Fruit fly (Drosophila melanogaster): ENCODE data around the gene CG31548.

Gene CG31548

DNA sequence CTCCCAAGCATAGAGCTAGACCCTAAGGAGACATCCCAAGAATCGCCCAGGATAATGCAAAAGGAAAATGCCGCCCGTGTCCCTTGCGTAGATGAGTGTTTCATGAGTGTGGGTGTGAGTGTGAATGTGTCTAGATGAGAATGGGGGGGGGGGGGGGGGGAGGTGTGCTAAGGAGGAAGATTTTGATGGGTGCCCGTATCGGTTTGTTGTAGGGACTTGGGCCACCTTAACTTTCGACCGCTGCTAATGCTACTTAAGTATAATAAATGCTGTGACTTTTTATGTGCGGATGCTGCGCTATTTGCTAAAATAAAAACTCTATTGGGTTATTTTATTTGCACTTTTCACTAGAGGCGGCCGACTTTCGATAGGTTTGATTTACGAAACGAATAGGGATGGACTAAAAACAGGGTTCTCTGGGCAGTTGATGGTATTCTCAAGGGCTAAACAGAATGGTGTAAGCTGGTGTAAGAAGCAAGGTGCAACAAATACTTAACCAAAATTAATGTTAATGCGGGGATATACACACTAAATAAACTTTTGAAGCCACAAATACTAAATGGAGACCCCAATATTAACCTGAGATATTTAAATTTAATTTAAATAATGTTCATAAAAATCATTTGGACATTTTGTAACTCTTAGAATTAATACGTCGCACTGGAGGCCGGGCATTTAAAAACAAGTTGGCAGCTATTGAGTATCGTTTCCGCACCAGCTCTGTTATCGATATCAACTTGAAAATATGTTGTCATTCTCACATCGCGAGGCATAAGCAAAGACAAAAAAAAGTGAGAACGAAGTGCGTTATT, 32.5 kb upstream of the CG31548 start, which contains the start of the genes Xe7 and Atg17:
Gene Xe7 (minus strand): TSS at position 407 of the 812 bp plus-strand sequence.
Gene Atg17 (plus strand): TSS at position 786 of the 812 bp plus-strand sequence.
- TF ChIP-seq CG8478 (optimal IDR thresholded peaks at IDR 0.05) (no peak), CTCF (optimal IDR thresholded peaks at IDR 0.05) (no peak)

DNA sequence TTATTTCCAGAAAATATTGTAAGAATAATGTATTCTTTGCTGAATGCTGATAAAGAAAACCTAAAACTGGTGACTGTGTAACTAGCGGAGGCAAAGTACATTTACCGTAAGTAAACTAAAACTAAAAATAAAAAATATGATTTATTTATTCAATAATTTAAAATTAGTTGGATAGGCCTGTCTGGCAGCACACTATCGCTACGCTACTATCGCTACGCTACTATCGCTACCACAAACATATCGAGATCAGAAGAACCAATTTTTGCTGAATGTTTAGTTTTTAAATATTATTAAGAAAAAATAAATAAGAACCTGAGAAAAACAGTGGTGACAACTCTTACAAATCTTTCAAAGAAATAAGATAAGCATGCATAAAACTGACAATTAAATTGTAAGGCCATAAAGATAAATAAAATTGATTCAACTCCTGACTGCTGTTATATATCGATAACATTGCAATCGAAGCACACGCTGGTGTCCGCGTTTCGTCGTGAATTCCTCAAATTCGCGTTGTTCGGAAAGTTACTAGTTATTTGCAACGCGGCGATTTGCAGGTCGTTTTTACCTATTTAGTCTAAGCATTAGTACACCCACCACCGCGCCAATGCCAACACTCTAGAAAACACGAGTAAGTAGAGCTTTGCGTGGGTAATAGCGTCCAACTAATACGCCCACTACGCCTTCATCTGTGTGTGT, 23.7 kb upstream of the CG31548 start, which contains the start of gene Wdr33:
Gene Wdr33 (plus strand): TSS at position 438 of the 696 bp plus-strand sequence.
- TF ChIP-seq CTCF (optimal IDR thresholded peaks at IDR 0.05) (no peak), CG8478 (optimal IDR thresholded peaks at IDR 0.05) (no peak)

DNA sequence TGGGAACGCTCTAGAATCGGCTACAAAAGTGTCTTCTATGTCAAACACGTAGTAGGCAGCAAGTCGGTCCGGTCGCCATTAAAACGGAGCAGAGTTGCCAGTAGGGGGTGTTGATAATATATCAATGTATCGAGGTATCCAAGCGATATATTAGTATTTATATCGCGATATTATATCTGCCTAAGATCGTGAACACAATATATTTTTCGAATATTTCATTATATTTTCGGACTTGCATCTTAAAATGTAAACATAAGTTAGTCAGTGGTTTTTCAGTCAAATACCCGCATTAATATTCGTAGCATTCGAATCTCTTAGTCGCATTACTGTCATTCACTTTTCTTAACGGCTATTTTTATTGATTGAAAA, 23.2 kb upstream of the CG31548 start, which contains the start of gene CG2182:
Gene CG2182 (minus strand): TSS at position 84 of the 369 bp plus-strand sequence.
- TF ChIP-seq CG8478 (optimal IDR thresholded peaks at IDR 0.05) (no peak), CTCF (optimal IDR thresholded peaks at IDR 0.05) (no peak)

DNA sequence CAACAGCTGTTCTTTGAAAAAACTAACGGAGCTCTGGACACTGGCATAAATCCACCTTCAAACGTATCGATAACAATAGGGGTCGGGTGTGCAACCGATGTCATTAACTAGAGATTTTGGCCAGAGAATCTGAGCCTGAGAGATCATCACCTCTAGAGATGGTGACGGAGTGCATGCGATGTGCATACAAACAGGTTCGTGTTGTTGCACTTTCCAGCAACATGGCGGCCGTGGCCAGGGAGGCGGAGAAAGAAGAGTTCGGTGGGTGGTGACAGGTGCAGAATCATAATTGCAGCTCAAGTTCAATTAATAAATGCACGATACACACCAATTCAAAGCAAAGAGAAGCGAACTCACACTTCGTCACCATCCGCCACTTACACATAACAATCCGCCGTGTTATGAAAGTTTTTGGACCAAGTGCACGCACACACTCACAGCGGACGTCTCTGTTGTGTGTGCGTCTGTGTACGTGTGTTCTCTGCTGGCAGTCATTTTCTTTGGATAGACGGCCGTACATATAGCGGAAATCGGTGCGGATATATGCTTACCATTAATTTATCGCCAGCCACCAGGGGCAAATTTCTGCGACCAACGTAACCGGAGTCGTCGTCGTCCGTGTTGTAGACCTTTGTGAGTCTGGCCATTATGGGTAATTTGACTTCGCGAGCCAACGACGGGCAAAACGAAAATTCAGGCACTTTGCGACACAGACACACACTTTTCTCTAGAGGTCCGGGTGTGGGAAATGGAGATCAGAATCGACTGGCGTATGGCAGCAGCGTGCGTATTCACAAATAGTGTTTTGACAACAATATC, 22.5 kb upstream of the CG31548 start:
- TF ChIP-seq CG8478 (optimal IDR thresholded peaks at IDR 0.05) (no peak), CTCF (optimal IDR thresholded peaks at IDR 0.05) (no peak)

DNA sequence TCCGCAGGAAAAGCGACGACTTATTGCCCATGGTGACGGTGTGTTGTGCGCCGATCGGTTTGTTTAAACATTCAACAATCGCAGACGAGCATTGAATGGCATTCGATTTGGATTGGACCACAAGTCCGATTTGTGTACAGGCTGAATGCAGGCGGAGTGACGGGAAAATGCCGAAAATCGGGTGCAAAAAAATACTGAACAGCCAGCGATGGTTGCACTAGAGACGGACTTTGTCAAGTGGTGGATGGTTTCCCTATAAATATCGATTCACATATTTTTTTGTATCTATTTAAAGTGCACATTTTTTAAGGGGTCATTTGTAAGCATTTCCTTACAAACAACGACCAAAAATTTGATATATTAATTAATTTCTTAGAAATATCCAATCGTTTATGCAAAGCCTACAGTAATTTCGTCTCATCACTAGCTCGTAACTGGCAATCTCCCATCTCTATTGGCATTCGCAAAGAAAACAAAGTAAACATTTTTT, 18.1 kb upstream of the CG31548 start, which contains the start of the genes elm and MED27:
Gene elm (minus strand): TSS at position 170 of the 490 bp plus-strand sequence.
Gene MED27 (plus strand): TSS at position 448 of the 490 bp plus-strand sequence.
- TF ChIP-seq CG8478 (optimal IDR thresholded peaks at IDR 0.05) (no peak), CTCF (optimal IDR thresholded peaks at IDR 0.05) (no peak)

DNA sequence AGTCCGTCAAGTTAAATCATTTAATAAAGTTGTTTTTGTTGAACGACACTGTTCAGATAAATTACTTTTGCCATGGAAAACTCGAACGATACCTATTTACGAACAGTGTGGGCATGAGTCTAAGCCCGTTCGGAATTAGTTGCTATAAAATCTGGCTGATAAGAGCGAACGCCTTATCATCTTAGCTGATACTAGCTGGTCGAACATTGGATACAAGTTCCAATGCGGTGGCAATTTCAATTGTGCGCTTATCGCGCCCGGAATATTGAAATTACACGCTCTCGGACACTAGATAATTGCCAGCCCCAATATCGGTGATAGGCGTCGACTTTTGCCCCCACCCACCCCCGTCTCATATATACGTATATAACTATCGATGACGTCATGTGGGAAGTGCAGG, 17.2 kb upstream of the CG31548 start:
- no peak for TF ChIP-seq CG8478 (optimal IDR thresholded peaks at IDR 0.05)
- no peak for TF ChIP-seq CTCF (optimal IDR thresholded peaks at IDR 0.05)

DNA sequence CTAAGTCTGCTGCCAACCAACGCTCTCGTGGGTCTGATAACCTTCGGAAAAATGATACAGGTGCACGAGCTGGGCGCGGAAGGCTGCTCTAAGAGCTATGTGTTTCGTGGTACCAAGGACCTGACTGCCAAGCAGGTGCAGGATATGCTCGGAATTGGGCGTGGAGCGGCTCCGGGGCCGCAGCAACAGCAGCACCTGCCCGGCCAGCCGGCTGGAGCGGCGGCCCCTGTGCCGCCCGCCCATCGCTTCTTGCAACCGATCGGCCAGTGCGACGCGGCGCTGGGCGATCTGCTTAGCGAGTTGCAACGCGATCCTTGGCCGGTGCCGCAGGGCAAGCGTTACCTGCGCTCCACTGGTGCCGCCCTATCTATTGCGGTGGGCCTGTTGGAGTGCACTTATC, 13.3 kb upstream of the CG31548 start:
- no peak for TF ChIP-seq CTCF (optimal IDR thresholded peaks at IDR 0.05)
- no peak for TF ChIP-seq CG8478 (optimal IDR thresholded peaks at IDR 0.05)

DNA sequence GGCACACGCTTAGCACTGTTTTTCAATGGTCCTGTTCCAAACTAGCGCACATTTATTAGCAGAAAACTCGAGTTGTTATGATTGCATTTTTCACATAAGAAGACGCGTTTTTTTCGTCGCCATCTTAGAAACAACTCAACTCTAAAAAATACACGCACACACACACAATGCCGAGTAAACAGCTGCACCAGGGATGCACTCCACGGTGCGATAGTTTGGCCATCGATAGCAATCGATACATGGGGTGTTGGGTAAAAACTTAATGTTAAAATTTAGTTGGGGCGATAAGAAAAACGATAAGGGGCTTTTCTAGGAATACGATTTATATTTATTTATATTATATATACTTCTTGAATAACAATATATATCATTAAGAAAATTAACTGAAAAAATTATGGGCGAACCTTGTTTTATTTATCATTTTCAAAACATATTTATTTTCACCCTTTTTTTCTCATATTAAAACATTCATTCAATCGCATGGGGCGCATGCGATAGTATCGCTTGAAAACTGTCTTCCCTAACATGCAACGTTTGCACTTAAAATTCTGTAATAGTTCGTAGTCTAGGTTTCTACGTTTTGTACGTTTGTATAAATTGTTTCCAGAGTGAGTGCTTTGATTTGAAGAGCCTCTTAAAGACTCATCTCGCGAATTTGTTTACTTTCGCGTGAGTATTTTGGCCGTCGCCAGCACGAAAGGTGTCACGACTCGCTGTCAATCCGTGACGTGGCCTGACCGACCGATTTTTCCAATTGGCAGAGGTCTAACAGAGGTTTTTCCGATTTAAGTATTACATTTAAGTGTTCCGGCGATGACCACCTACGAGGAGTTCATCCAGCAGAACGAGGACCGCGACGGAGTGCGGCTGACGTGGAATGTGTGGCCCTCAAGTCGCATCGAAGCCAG, 12.2 kb upstream of the CG31548 start, which contains the start of the genes MTA1-like and Sec23:
Gene MTA1-like (minus strand): TSS at position 170 of the 908 bp plus-strand sequence.
Gene Sec23 (plus strand): TSS at position 497 of the 908 bp plus-strand sequence.
- no peak for TF ChIP-seq CTCF (optimal IDR thresholded peaks at IDR 0.05)
- TF ChIP-seq CG8478 (optimal IDR thresholded peaks at IDR 0.05) = no peak

DNA sequence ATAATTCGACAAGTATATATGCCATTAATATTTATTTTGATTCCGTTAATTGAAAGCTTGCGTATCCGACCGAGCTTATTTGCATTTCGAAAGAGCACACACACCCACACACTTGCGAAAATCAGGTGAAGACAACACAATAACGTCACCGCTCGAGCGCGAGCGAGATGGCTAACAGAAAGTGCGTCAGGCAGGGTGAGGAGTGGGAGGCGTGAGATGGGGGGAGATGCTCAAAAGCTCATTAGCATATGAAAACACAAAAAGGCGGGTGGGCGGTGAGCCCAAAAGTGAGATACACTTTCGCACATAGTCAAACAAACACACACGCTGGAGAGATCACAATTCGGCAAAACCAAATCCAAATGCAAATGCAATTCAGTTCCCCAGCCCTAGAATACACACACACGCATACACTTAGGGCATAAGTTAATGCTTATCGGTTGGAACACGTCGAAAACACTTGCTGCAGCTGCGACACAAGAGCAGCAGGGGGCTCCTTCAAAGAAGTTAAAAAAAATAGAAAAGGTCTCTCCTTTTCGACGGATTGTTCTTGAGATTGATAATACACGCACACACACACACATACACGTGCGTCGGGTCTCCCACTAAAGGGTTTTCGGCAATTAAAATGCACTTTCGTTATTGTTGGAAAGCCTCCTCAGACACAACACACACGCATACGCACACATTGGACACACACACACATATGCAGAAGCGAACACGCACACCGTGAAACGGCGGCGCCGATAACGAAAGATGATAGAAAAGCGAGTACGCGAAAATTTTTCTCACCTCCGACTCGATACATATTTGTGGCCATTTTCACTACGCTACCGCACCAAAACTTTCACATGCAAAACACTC, 11.3 kb upstream of the CG31548 start:
- TF ChIP-seq CG8478 (optimal IDR thresholded peaks at IDR 0.05) = no peak
- no peak for TF ChIP-seq CTCF (optimal IDR thresholded peaks at IDR 0.05)

DNA sequence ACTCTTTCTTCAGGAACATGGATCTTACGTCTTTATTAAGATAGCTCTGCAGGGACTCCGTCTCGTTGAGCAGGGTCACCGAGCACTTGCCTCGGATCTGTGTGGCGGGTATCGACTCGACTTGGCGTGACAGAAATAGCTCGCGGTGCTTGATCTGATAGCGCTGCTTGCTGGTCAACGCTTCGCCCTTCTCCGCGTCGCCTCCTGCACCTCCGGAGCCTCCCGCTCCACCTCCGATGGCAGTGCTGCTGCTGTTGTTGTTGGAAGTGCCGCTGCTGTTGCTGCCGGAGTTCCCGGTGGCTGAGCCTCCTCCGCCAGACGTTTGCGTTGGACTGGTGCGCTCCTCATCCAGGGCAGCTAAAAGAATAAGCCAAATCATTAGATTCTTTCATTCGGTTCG, 6.8 kb upstream of the CG31548 start:
- TF ChIP-seq CTCF (optimal IDR thresholded peaks at IDR 0.05) (no peak), CG8478 (optimal IDR thresholded peaks at IDR 0.05) (no peak)

DNA sequence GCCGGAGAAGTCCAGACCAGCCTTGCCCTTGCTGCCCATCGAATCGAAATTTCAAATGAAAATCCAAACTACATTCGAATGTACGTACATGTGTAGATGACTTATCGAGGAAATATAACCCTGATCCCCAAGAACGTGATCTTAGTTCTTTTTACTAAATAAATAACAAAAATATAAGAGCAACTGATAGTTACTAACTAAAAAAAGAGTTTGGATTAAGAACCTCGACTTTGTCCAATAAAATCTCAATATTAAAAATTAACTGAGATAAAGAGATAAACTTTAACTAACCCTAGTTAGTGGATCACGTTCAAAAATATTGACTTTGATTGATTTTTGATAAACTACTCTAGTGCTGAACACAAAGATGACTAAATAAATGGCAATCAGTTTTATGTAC, 1.1 kb downstream of the CG31548 start, which contains the start of gene CG31546:
Gene CG31546 (minus strand): TSS at position 101 of the 400 bp plus-strand sequence.
- TF ChIP-seq CTCF (optimal IDR thresholded peaks at IDR 0.05) (no peak), CG8478 (optimal IDR thresholded peaks at IDR 0.05) (no peak)

DNA sequence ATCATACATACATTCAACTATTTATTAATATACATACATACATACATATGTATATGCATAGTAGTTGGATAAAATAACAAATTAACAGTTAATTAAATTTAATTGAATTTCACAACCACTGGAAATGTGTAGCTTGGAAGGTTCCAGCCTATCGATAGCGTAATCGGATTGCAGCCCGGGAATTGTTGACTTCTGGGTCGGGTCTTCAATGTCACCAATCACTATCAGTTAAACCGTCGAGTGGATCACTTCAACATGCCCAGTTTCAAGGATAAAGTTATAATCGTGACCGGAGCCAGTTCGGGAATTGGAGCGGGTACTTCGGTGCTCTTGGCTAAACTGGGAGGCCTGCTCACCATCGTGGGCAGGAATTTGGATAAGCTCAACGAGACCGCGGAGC, 3.2 kb downstream of the CG31548 start, which contains the start of gene CG12171:
Gene CG12171 (plus strand): TSS at position 191 of the 400 bp plus-strand sequence.
- TF ChIP-seq CTCF (optimal IDR thresholded peaks at IDR 0.05) (no peak), CG8478 (optimal IDR thresholded peaks at IDR 0.05) (no peak)

Measured in S2 (cell line).